Worm (Caenorhabditis elegans) whole organism, L3 larva: ENCODE measurements around the gene cpt-6.

Source experiments
- aly-2 ChIP-seq: fragments of 150-350 bp; optimal IDR thresholded peaks from 2 replicates; lab custom pipeline; 2014; ENCODE audit warnings: missing biosample characterization, missing genetic modification characterization
- ceh-16 ChIP-seq: sonication (generic microtip); optimal IDR thresholded peaks from 2 replicates; lab custom pipeline; 2017; ENCODE audit warnings: missing biosample characterization, missing genetic modification characterization
- ceh-82 ChIP-seq: fragments of 150-350 bp; optimal IDR thresholded peaks from 2 replicates; lab custom pipeline; 2014; ENCODE audit warnings: missing biosample characterization, missing genetic modification characterization
- ceh-9 ChIP-seq: sonication (generic microtip); optimal IDR thresholded peaks from 2 replicates; lab custom pipeline; 2018; ENCODE audit warnings: missing biosample characterization, missing genetic modification characterization
- daf-12 ChIP-seq: fragments of 150-350 bp; optimal IDR thresholded peaks from 2 replicates; lab custom pipeline; 2014; ENCODE audit warnings: missing biosample characterization, missing genetic modification reagents, missing genetic modification characterization
- egl-5 ChIP-seq: fragments of 150-350 bp; optimal IDR thresholded peaks from 2 replicates; lab custom pipeline; 2017; ENCODE audit warnings: missing biosample characterization, missing genetic modification reagents, missing genetic modification characterization, inconsistent platforms
- elt-2 ChIP-seq: sonication (generic microtip); optimal IDR thresholded peaks from 2 replicates; lab custom pipeline; 2016; ENCODE audit warnings: missing genetic modification reagents, mild to moderate bottlenecking, missing genetic modification characterization, missing compliant biosample characterization
- elt-3 ChIP-seq, 3 experiments: fragments of 150-350 bp in 1 of 3; sonication (generic microtip) in 2 of 3; optimal IDR thresholded peaks; 2 replicates in 2 of 3; 4 replicates in 1 of 3; lab custom pipeline; 2014 to 2017; ENCODE audit warnings: missing biosample characterization in 3 of 3, missing genetic modification characterization in 3 of 3
- eor-1 ChIP-seq, 2 experiments: fragments of 150-350 bp; optimal IDR thresholded peaks; 2 replicates each; lab custom pipeline; 2014 to 2018; ENCODE audit warnings: missing biosample characterization in 2 of 2, missing genetic modification characterization in 2 of 2
- fkh-10 ChIP-seq: sonication (generic microtip); optimal IDR thresholded peaks from 2 replicates; lab custom pipeline; 2017; ENCODE audit warnings: missing biosample characterization, missing genetic modification reagents, missing genetic modification characterization
- fos-1 ChIP-seq: fragments of 150-350 bp; optimal IDR thresholded peaks from 2 replicates; lab custom pipeline; 2014; ENCODE audit warnings: missing biosample characterization, missing genetic modification characterization
- jun-1 ChIP-seq: fragments of 150-350 bp; optimal IDR thresholded peaks from 2 replicates; lab custom pipeline; 2014; ENCODE audit warnings: missing biosample characterization, missing genetic modification reagents, missing genetic modification characterization
- lin-15B ChIP-seq: fragments of 150-350 bp; optimal IDR thresholded peaks from 2 replicates; lab custom pipeline; 2014; ENCODE audit warnings: missing biosample characterization, missing genetic modification characterization
- lin-39 ChIP-seq: fragments of 150-350 bp; optimal IDR thresholded peaks from 2 replicates; lab custom pipeline; 2018; ENCODE audit warnings: missing biosample characterization, missing genetic modification reagents, missing genetic modification characterization
- lsy-12 ChIP-seq: sonication (generic microtip); optimal IDR thresholded peaks from 2 replicates; lab custom pipeline; 2016; ENCODE audit warnings: mild to moderate bottlenecking, missing genetic modification characterization, missing compliant biosample characterization
- mml-1 ChIP-seq: fragments of 150-350 bp; sonication (generic microtip); optimal IDR thresholded peaks from 3 replicates; lab custom pipeline; 2014; ENCODE audit warnings: missing biosample characterization, missing genetic modification characterization
- nhr-12 ChIP-seq: fragments of 150-350 bp; optimal IDR thresholded peaks from 2 replicates; lab custom pipeline; 2014; ENCODE audit warnings: missing biosample characterization, missing genetic modification characterization
- nhr-25 ChIP-seq: sonication (generic microtip); optimal IDR thresholded peaks from 2 replicates; lab custom pipeline; 2017; ENCODE audit warnings: missing biosample characterization, missing genetic modification characterization
- nhr-43 ChIP-seq: sonication (generic microtip); optimal IDR thresholded peaks from 2 replicates; lab custom pipeline; 2016; ENCODE audit warnings: mild to moderate bottlenecking, missing genetic modification characterization, missing compliant biosample characterization; ENCODE audit not compliant: poor library complexity, severe bottlenecking
- nhr-76 ChIP-seq: fragments of 150-350 bp; sonication (generic microtip); optimal IDR thresholded peaks from 5 replicates; lab custom pipeline; 2014; ENCODE audit warnings: missing biosample characterization, missing genetic modification characterization
- pha-4 ChIP-seq: fragments of 150-350 bp; optimal IDR thresholded peaks from 2 replicates; lab custom pipeline; 2014; ENCODE audit warnings: missing biosample characterization, missing genetic modification reagents, missing genetic modification characterization
- pqm-1 ChIP-seq: fragments of 150-350 bp; optimal IDR thresholded peaks from 2 replicates; lab custom pipeline; 2017; ENCODE audit warnings: missing biosample characterization, missing genetic modification characterization, inconsistent platforms
- sea-2 ChIP-seq: fragments of 150-350 bp; sonication (generic microtip); optimal IDR thresholded peaks from 4 replicates; lab custom pipeline; 2014; ENCODE audit warnings: missing biosample characterization, missing genetic modification reagents, missing genetic modification characterization
- skn-1 ChIP-seq: fragments of 150-350 bp; optimal IDR thresholded peaks from 2 replicates; lab custom pipeline; 2014; ENCODE audit warnings: missing biosample characterization, missing genetic modification characterization
- snpc-4 ChIP-seq: fragments of 150-350 bp; optimal IDR thresholded peaks from 2 replicates; lab custom pipeline; 2014; ENCODE audit warnings: missing biosample characterization, missing genetic modification characterization
- tbx-2 ChIP-seq: sonication (generic microtip); optimal IDR thresholded peaks from 2 replicates; lab custom pipeline; 2016; ENCODE audit warnings: mild to moderate bottlenecking, missing genetic modification characterization, missing compliant biosample characterization
- unc-62 ChIP-seq: fragments of 150-350 bp; sonication (generic microtip); optimal IDR thresholded peaks from 4 replicates; lab custom pipeline; 2014; ENCODE audit warnings: missing biosample characterization, missing genetic modification reagents, missing genetic modification characterization
- zag-1 ChIP-seq: fragments of 150-350 bp; optimal IDR thresholded peaks from 2 replicates; lab custom pipeline; 2014; ENCODE audit warnings: missing biosample characterization, missing genetic modification characterization
- ztf-11 ChIP-seq: fragments of 150-350 bp; optimal IDR thresholded peaks from 2 replicates; lab custom pipeline; 2014; ENCODE audit warnings: missing biosample characterization, missing genetic modification characterization
- ztf-4 ChIP-seq: fragments of 150-350 bp; optimal IDR thresholded peaks from 2 replicates; lab custom pipeline; 2014; ENCODE audit warnings: missing biosample characterization, missing genetic modification characterization

The cpt-6 gene

ce11 chrV:6453122-6453521, 40.6 kb downstream of the cpt-6 start, which contains the start of gene acl-9:
acl-9 (plus strand) TSS chrV:6453226.
- TF ChIP-seq ceh-16 (tag; lab: Kevin White, UChicago) (no peak), egl-5 (tag; lab: Kevin White, UChicago) (no peak), eor-1 (tag; optimal IDR thresholded peaks at IDR 0.05; lab: Kevin White, UChicago) (no peak), ztf-11 (tag; lab: Kevin White, UChicago) (no peak), zag-1 (no peak), jun-1 (tag; lab: Kevin White, UChicago) (no peak), nhr-76 (tag; lab: Kevin White, UChicago) (no peak), sea-2 (no peak), unc-62 (GFP tag; lab: Kevin White, UChicago) (no peak), tbx-2 (tag; lab: Kevin White, UChicago) (no peak), skn-1 (tag; lab: Kevin White, UChicago) (no peak), nhr-25 (tag; lab: Kevin White, UChicago) (no peak), daf-12 (tag; lab: Kevin White, UChicago) (no peak), mml-1 (tag; lab: Kevin White, UChicago) (no peak), elt-3 (tag; optimal IDR thresholded peaks at IDR 0.05; lab: Kevin White, UChicago) (no peak), lin-39 (tag; lab: Kevin White, UChicago) (no peak), elt-2 (tag; lab: Kevin White, UChicago) (no peak)

DNA sequence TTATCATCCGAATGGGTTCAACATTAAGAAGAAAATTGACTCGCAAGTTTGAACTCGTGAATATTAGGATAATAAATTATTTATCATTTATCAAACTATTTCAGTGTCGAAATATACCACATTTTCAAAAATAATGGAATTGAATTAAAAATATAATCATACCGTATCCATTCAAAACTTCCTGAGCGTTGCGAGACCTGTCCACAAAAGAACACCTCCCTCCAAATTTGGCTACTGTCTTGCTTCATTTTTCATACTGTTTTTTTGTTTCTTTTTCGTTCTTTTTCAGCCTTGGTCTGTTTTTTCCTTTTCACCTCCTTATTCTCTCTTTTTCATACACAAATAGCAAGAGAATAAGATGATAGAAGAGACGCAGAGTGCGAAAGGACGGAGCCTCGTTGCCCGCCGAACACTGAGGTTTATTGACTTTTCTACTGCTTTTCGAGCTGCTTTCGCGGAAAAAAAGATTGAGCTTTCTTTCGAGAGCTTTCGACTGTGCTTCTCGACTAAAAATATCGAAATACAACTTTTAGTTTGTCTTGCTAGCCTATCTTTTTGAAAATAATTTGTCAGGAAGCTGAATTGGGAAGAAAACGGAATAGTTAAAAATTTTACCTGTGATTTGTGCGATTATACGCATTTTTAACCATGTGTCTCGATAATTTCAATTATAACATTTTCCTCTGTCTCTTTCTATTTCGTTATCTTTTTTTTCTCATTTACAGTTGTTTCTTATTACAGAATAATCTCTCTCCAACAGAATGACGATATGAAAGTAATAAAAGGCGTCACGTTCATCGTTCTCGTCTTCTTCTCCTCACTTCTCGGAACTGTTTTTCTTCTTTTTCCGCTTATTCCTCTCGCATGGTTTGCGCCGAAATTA, 43.4 kb downstream of the cpt-6 start, which contains the start of gene acl-8:
TSS of gene acl-8 (plus strand) at position 742 of the 883 bp plus-strand sequence.
- TF ChIP-seq pha-4 (tag; lab: Kevin White, UChicago): peak; percentile 86
- no peak for TF ChIP-seq lsy-12
- TF ChIP-seq elt-2 (tag; lab: Kevin White, UChicago): peak; percentile 73
- TF ChIP-seq fkh-10 (GFP tag; lab: Kevin White, UChicago): no peak

ce11 chrV:6448356-6448755, 45.4 kb downstream of the cpt-6 start, which contains the start of gene fbxa-196:
fbxa-196 (plus strand) TSS chrV:6448656.
- TF ChIP-seq sea-2 (no peak), jun-1 (tag; lab: Kevin White, UChicago) (no peak), pha-4 (tag; lab: Kevin White, UChicago) (no peak), nhr-76 (tag; lab: Kevin White, UChicago) (no peak), lin-15B (tag; lab: Kevin White, UChicago) (no peak), fos-1 (tag; lab: Kevin White, UChicago) (no peak), daf-12 (tag; lab: Kevin White, UChicago) (no peak), ceh-16 (tag; lab: Kevin White, UChicago) (no peak), lsy-12 (no peak), elt-2 (tag; lab: Kevin White, UChicago) (no peak), ceh-9 (no peak), tbx-2 (tag; lab: Kevin White, UChicago) (no peak), eor-1 (tag; optimal IDR thresholded peaks at IDR 0.05; lab: Kevin White, UChicago) (no peak), nhr-12 (no peak), lin-39 (tag; lab: Kevin White, UChicago) (no peak), nhr-25 (tag; lab: Kevin White, UChicago) (no peak), ztf-11 (tag; lab: Kevin White, UChicago) (no peak), snpc-4 (tag; lab: Kevin White, UChicago) (no peak), aly-2 (tag; lab: Kevin White, UChicago) (no peak), pqm-1 (tag; lab: Kevin White, UChicago) (no peak)

- TF ChIP-seq ztf-4 (tag; lab: Kevin White, UChicago) (no peak), mml-1 (tag; lab: Kevin White, UChicago) (no peak), unc-62 (GFP tag; lab: Kevin White, UChicago) (no peak), jun-1 (tag; lab: Kevin White, UChicago) (no peak)
Measured at ce11 chrV:6442037-6442436, 51.7 kb downstream of the cpt-6 start, which contains the start of gene T05H4.3. T05H4.3 (plus strand) TSS chrV:6442337.

DNA sequence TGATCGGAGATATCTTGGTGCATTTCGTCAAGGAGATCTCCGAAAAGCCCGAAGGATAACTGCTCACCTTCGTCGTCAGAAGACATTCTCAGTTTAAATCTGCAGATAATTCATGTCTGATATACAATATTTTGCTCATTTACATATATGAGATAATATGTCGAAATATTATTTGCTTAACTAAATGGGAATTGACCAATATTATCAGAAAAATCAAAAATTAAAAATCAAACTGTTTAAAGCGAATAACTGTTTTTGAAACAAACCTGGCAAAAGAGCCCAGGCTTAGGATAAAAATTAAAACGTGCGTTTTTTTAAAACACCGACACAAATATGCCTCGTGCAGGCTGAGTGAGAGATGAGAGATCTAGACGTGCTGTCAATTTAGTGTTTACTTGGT, 52.1 kb downstream of the cpt-6 start, which contains the start of gene T05H4.15:
TSS of gene T05H4.15 (minus strand) at position 101 of the 400 bp plus-strand sequence.
- TF ChIP-seq nhr-43 (tag; lab: Kevin White, UChicago) (no peak), snpc-4 (tag; lab: Kevin White, UChicago) (no peak), elt-3 (tag; optimal IDR thresholded peaks at IDR 0.05; lab: Kevin White, UChicago) (no peak), ceh-82 (tag; lab: Kevin White, UChicago) (no peak)
- TF ChIP-seq, all 47 proteins: peak for 0
